Worm (Caenorhabditis elegans) whole organism, midembryonic: ENCODE data around the gene Y44A6D.7.

Source experiments
- T22C8.4 ChIP-seq: fragments of 200-800 bp; sonication (Bioruptor generic); IDR thresholded peaks from 2 replicates; pipeline ENCODE4 v1.3.6; 2022; ENCODE audit warnings: missing genetic modification characterization, missing compliant biosample characterization
- cog-1 ChIP-seq: sonication (generic microtip); optimal IDR thresholded peaks from 2 replicates; lab custom pipeline; 2016; ENCODE audit warnings: missing genetic modification characterization, missing compliant biosample characterization
- flt-1 ChIP-seq: fragments of 200-800 bp; sonication (Bioruptor generic); IDR thresholded peaks from 2 replicates; pipeline ENCODE4 v1.3.6; 2022; ENCODE audit warnings: missing genetic modification characterization, missing compliant biosample characterization
- klf-2 ChIP-seq: fragments of 200-800 bp; sonication (Bioruptor generic); conservative IDR thresholded peaks from 2 replicates; pipeline ENCODE4 v1.3.6; 2022; ENCODE audit warnings: missing genetic modification reagents, missing genetic modification characterization, missing compliant biosample characterization
- med-1 ChIP-seq: sonication (generic microtip); optimal IDR thresholded peaks from 2 replicates; lab custom pipeline; 2017; ENCODE audit warnings: missing genetic modification characterization, mild to moderate bottlenecking, missing compliant biosample characterization, antibody characterized with exemption, missing genetic modification reagents; ENCODE audit not compliant: insufficient read depth
- ref-1 ChIP-seq: fragments of 200-800 bp; sonication (Bioruptor generic); conservative IDR thresholded peaks from 2 replicates; pipeline ENCODE4 v1.3.6; 2022; ENCODE audit warnings: missing genetic modification reagents, missing genetic modification characterization, missing compliant biosample characterization
- tab-1 ChIP-seq: fragments of 200-800 bp; sonication (Bioruptor generic); IDR thresholded peaks from 2 replicates; pipeline ENCODE4 v1.3.6; 2022; ENCODE audit warnings: missing genetic modification characterization, missing compliant biosample characterization
- ztf-23 ChIP-seq: fragments of 200-800 bp; sonication (Bioruptor generic); IDR thresholded peaks from 2 replicates; pipeline ENCODE4 v1.3.6; 2022; ENCODE audit warnings: missing genetic modification reagents, missing genetic modification characterization, missing compliant biosample characterization
- ztf-29 ChIP-seq: fragments of 200-800 bp; sonication (Bioruptor generic); IDR thresholded peaks from 2 replicates; pipeline ENCODE4 v1.3.6; 2022; ENCODE audit warnings: missing genetic modification reagents, missing genetic modification characterization, missing compliant biosample characterization

DNA sequence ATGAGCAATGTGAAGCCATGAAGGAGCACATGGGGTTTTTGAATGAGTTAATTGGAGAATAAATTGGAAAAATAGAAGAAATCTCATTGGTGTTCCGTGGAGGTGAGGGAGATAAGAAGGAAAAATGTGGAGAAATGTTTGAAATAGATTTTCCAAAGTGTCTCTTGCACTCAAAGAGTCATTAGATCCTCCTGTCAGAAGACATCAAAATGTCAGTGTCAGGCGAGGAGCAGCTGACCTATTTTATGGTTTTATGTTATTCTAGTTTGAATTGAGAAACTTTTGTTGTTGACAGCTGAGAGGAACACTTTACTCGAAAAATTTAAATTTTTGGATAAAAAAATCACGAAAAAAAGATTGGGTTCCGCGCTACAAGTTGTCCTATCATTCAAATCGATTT lies 36.1 kb downstream of the Y44A6D.7 start, which contains the start of gene clec-264:
- no peak for TF ChIP-seq ref-1 (GFP tag; lab: Robert Waterston, UW)
- TF ChIP-seq flt-1 (GFP tag; lab: Robert Waterston, UW), result no peak
- TF ChIP-seq cog-1 (tag; lab: Kevin White, UChicago), result no peak
- TF ChIP-seq klf-2, result no peak
- no peak for TF ChIP-seq T22C8.4 (GFP tag; lab: Robert Waterston, UW)
- no peak for TF ChIP-seq ztf-29 (GFP tag; lab: Robert Waterston, UW)
- TF ChIP-seq ztf-23, result no peak
- TF ChIP-seq med-1 (GFP tag; lab: Kevin White, UChicago), result no peak
- no peak for TF ChIP-seq tab-1 (GFP tag; lab: Robert Waterston, UW)
